Fruit fly (Drosophila melanogaster) whole organism, embryonic: ENCODE results near the gene raptor.

ENCODE experiments used
- Ada2b ChIP-seq: fragments of 200-800 bp; sonication (Bioruptor generic); IDR thresholded peaks from 2 replicates; pipeline ENCODE4 v1.3.6; 2022; ENCODE audit warnings: missing biosample characterization, missing genetic modification characterization
- CG10209 ChIP-seq: fragments of 200-800 bp; sonication (Bioruptor generic); optimal IDR thresholded peaks from 3 replicates; lab custom pipeline; 2017; ENCODE audit warnings: missing biosample characterization, mild to moderate bottlenecking, missing genetic modification characterization, missing genetic modification reagents
- CG11560 ChIP-seq: fragments of 200-800 bp; sonication (Bioruptor generic); IDR thresholded peaks from 3 replicates; pipeline ENCODE4 v1.3.6; 2022; ENCODE audit warnings: missing biosample characterization, missing genetic modification characterization
- CG12769 ChIP-seq: fragments of 200-800 bp; sonication (Bioruptor generic); optimal IDR thresholded peaks from 2 replicates; lab custom pipeline; 2019; ENCODE audit warnings: missing biosample characterization, mild to moderate bottlenecking, missing genetic modification characterization, moderate library complexity
- CG13775 ChIP-seq: fragments of 200-800 bp; sonication (Bioruptor generic); optimal IDR thresholded peaks from 3 replicates; lab custom pipeline; 2017; ENCODE audit warnings: missing biosample characterization, mild to moderate bottlenecking, missing genetic modification characterization
- CG31388 ChIP-seq: fragments of 200-800 bp; sonication (Bioruptor generic); optimal IDR thresholded peaks from 2 replicates; lab custom pipeline; 2016; ENCODE audit warnings: missing biosample characterization, missing genetic modification characterization
- CG3995 ChIP-seq: fragments of 200-800 bp; sonication (Bioruptor generic); optimal IDR thresholded peaks from 3 replicates; lab custom pipeline; 2016; ENCODE audit warnings: missing biosample characterization, missing genetic modification characterization
- CG6654 ChIP-seq: fragments of 200-800 bp; sonication (Bioruptor generic); optimal IDR thresholded peaks from 2 replicates; lab custom pipeline; 2017; ENCODE audit warnings: missing biosample characterization, mild to moderate bottlenecking, missing genetic modification characterization
- CG7928 ChIP-seq: fragments of 200-800 bp; sonication (Bioruptor generic); optimal IDR thresholded peaks from 2 replicates; lab custom pipeline; 2017; ENCODE audit warnings: missing biosample characterization, mild to moderate bottlenecking, missing genetic modification characterization
- CG7963 ChIP-seq: fragments of 200-800 bp; sonication (Bioruptor generic); IDR thresholded peaks from 3 replicates; pipeline ENCODE4 v1.3.6; 2022; ENCODE audit warnings: missing biosample characterization, missing genetic modification characterization; ENCODE audit not compliant: partially characterized antibody
- CG9437 ChIP-seq: fragments of 200-800 bp; sonication (Bioruptor generic); optimal IDR thresholded peaks from 2 replicates; lab custom pipeline; 2018; ENCODE audit warnings: missing biosample characterization, mild to moderate bottlenecking, missing genetic modification characterization
- CG9876 ChIP-seq: fragments of 200-800 bp; sonication (Bioruptor generic); optimal IDR thresholded peaks from 2 replicates; lab custom pipeline; 2016; ENCODE audit warnings: missing biosample characterization, missing genetic modification characterization
- CTCF ChIP-seq: fragments of 200-800 bp; sonication (Bioruptor generic); optimal IDR thresholded peaks from 2 replicates; lab custom pipeline; 2017; ENCODE audit warnings: missing biosample characterization, mild to moderate bottlenecking, missing genetic modification characterization, moderate library complexity
- CoRest ChIP-seq: fragments of 200-800 bp; sonication (Bioruptor generic); optimal IDR thresholded peaks from 3 replicates; lab custom pipeline; 2018; ENCODE audit warnings: missing biosample characterization, mild to moderate bottlenecking, missing genetic modification characterization, moderate library complexity
- Dll ChIP-seq: fragments of 200-800 bp; sonication (Bioruptor generic); IDR thresholded peaks from 4 replicates; pipeline ENCODE4 v1.3.6; 2022; ENCODE audit warnings: missing biosample characterization, missing genetic modification characterization; ENCODE audit not compliant: partially characterized antibody
- ERR ChIP-seq: fragments of 200-800 bp; sonication (Bioruptor generic); optimal IDR thresholded peaks from 2 replicates; lab custom pipeline; 2016; ENCODE audit warnings: missing biosample characterization, missing genetic modification characterization
- Ets97D ChIP-seq: fragments of 200-800 bp; sonication (Bioruptor generic); optimal IDR thresholded peaks from 3 replicates; lab custom pipeline; 2016; ENCODE audit warnings: missing biosample characterization, missing genetic modification characterization
- HmgZ ChIP-seq: fragments of 200-800 bp; sonication (Bioruptor generic); optimal IDR thresholded peaks from 2 replicates; lab custom pipeline; 2018; ENCODE audit warnings: missing biosample characterization, mild to moderate bottlenecking, missing genetic modification characterization
- Lim3 ChIP-seq: fragments of 200-800 bp; sonication (Bioruptor generic); IDR thresholded peaks from 2 replicates; pipeline ENCODE4 v1.3.6; 2022; ENCODE audit warnings: missing biosample characterization, missing genetic modification characterization
- Mad ChIP-seq: fragments of 200-800 bp; sonication (Bioruptor generic); optimal IDR thresholded peaks from 2 replicates; lab custom pipeline; 2016; ENCODE audit warnings: missing biosample characterization, missing genetic modification characterization
- Meics ChIP-seq: fragments of 200-800 bp; sonication (Bioruptor generic); optimal IDR thresholded peaks from 2 replicates; lab custom pipeline; 2017; ENCODE audit warnings: missing biosample characterization, mild to moderate bottlenecking, missing genetic modification characterization
- Mrtf ChIP-seq: fragments of 200-800 bp; sonication (Bioruptor generic); IDR thresholded peaks from 3 replicates; pipeline ENCODE4 v1.3.6; 2022; ENCODE audit warnings: missing biosample characterization, missing genetic modification characterization
- Myb ChIP-seq: fragments of 200-800 bp; sonication (Bioruptor generic); optimal IDR thresholded peaks from 2 replicates; lab custom pipeline; 2016; ENCODE audit warnings: missing biosample characterization, missing genetic modification characterization
- NfI ChIP-seq: fragments of 200-800 bp; sonication (Bioruptor generic); optimal IDR thresholded peaks from 3 replicates; lab custom pipeline; 2018; ENCODE audit warnings: missing biosample characterization, mild to moderate bottlenecking, missing genetic modification characterization, moderate library complexity
- Rfx ChIP-seq: fragments of 200-800 bp; sonication (Bioruptor generic); IDR thresholded peaks from 2 replicates; pipeline ENCODE4 v1.3.6; 2022; ENCODE audit warnings: missing biosample characterization, missing genetic modification characterization
- Spps ChIP-seq: fragments of 200-800 bp; sonication (Bioruptor generic); optimal IDR thresholded peaks from 2 replicates; lab custom pipeline; 2018; ENCODE audit warnings: missing biosample characterization, mild to moderate bottlenecking, missing genetic modification characterization
- Trl ChIP-seq, 3 experiments: fragments of >200 bp in 2 of 3; fragments of 200-800 bp in 1 of 3; sonication (Bioruptor generic) in 1 of 3; optimal IDR thresholded peaks; 2 replicates in 1 of 3; 3 replicates in 2 of 3; lab custom pipeline; 2016 to 2017; ENCODE audit warnings: missing biosample characterization in 1 of 3, missing genetic modification characterization in 1 of 3
- cas ChIP-seq: fragments of 200-800 bp; sonication (Bioruptor generic); IDR thresholded peaks from 2 replicates; pipeline ENCODE4 v1.3.6; 2022; ENCODE audit warnings: missing biosample characterization, missing genetic modification characterization
- cato ChIP-seq: fragments of 200-800 bp; sonication (Bioruptor generic); optimal IDR thresholded peaks from 2 replicates; lab custom pipeline; 2016; ENCODE audit warnings: missing biosample characterization, missing genetic modification characterization, borderline replicate concordance
- chinmo ChIP-seq: fragments of 200-800 bp; sonication (Bioruptor generic); IDR thresholded peaks from 4 replicates; pipeline ENCODE4 v1.3.6; 2022; ENCODE audit warnings: missing biosample characterization, missing genetic modification characterization; ENCODE audit not compliant: partially characterized antibody
- chn ChIP-seq: fragments of 200-800 bp; sonication (Bioruptor generic); optimal IDR thresholded peaks from 2 replicates; lab custom pipeline; 2016; ENCODE audit warnings: missing biosample characterization, missing genetic modification characterization
- crp ChIP-seq, 2 experiments: fragments of 200-800 bp; sonication (Bioruptor generic); optimal IDR thresholded peaks; 2 replicates in 1 of 2; 3 replicates in 1 of 2; lab custom pipeline; 2017; ENCODE audit warnings: missing biosample characterization in 2 of 2, missing genetic modification characterization in 2 of 2, mild to moderate bottlenecking in 1 of 2, moderate library complexity in 1 of 2
- dpn ChIP-seq, 2 experiments: fragments of 200-800 bp; sonication (Bioruptor generic); optimal IDR thresholded peaks; 3 replicates each; lab custom pipeline; 2016; ENCODE audit warnings: missing biosample characterization in 2 of 2, missing genetic modification characterization in 2 of 2
- fd102C ChIP-seq: fragments of 200-800 bp; sonication (Bioruptor generic); optimal IDR thresholded peaks from 2 replicates; lab custom pipeline; 2018; ENCODE audit warnings: missing biosample characterization, mild to moderate bottlenecking, missing genetic modification characterization, moderate library complexity
- fd3F ChIP-seq: fragments of 200-800 bp; sonication (Bioruptor generic); optimal IDR thresholded peaks from 2 replicates; lab custom pipeline; 2018; ENCODE audit warnings: missing biosample characterization, mild to moderate bottlenecking, missing genetic modification characterization, moderate library complexity
- grau ChIP-seq: fragments of 200-800 bp; optimal IDR thresholded peaks from 3 replicates; lab custom pipeline; 2019; ENCODE audit warnings: missing biosample characterization, mild to moderate bottlenecking, missing genetic modification characterization, moderate library complexity
- lbe ChIP-seq: fragments of 200-800 bp; sonication (Bioruptor generic); optimal IDR thresholded peaks from 2 replicates; lab custom pipeline; 2016; ENCODE audit warnings: missing biosample characterization, mild to moderate bottlenecking, missing genetic modification characterization
- mld ChIP-seq: fragments of 200-800 bp; sonication (Bioruptor generic); IDR thresholded peaks from 3 replicates; pipeline ENCODE4 v1.3.6; 2022; ENCODE audit warnings: missing biosample characterization, missing genetic modification characterization; ENCODE audit not compliant: partially characterized antibody
- nerfin-1 ChIP-seq: fragments of 200-800 bp; sonication (Bioruptor generic); optimal IDR thresholded peaks from 3 replicates; lab custom pipeline; 2019; ENCODE audit warnings: missing biosample characterization, mild to moderate bottlenecking, missing genetic modification characterization, moderate library complexity
- p53 ChIP-seq: fragments of 200-800 bp; sonication (Bioruptor generic); optimal IDR thresholded peaks from 2 replicates; lab custom pipeline; 2016; ENCODE audit warnings: missing biosample characterization, missing genetic modification characterization
- phol ChIP-seq: fragments of 200-800 bp; sonication (Bioruptor generic); optimal IDR thresholded peaks from 3 replicates; lab custom pipeline; 2018; ENCODE audit warnings: missing biosample characterization, mild to moderate bottlenecking, missing genetic modification characterization, moderate library complexity
- row ChIP-seq: fragments of 200-800 bp; sonication (Bioruptor generic); IDR thresholded peaks from 3 replicates; pipeline ENCODE4 v1.3.6; 2022; ENCODE audit warnings: missing biosample characterization, missing genetic modification characterization
- sc ChIP-seq, 3 experiments: fragments of >200 bp in 2 of 3; fragments of 200-800 bp in 1 of 3; sonication (Bioruptor generic) in 1 of 3; optimal IDR thresholded peaks; 2 replicates in 2 of 3; 3 replicates in 1 of 3; lab custom pipeline; 2017; ENCODE audit warnings: mild to moderate bottlenecking in 1 of 3, missing biosample characterization in 1 of 3, missing genetic modification characterization in 1 of 3, missing genetic modification reagents in 1 of 3
- sd ChIP-seq: fragments of 200-800 bp; sonication (Bioruptor generic); optimal IDR thresholded peaks from 3 replicates; lab custom pipeline; 2018; ENCODE audit warnings: missing biosample characterization, mild to moderate bottlenecking, missing genetic modification characterization, moderate library complexity
- seq ChIP-seq: fragments of 200-800 bp; sonication (Bioruptor generic); IDR thresholded peaks from 2 replicates; pipeline ENCODE4 v1.3.6; 2022; ENCODE audit warnings: missing biosample characterization, missing genetic modification characterization
- sob ChIP-seq: fragments of 200-800 bp; sonication (Bioruptor generic); IDR thresholded peaks from 2 replicates; pipeline ENCODE4 v1.3.6; 2022; ENCODE audit warnings: missing biosample characterization, missing genetic modification characterization
- trh ChIP-seq: fragments of 200-800 bp; sonication (Bioruptor generic); optimal IDR thresholded peaks from 2 replicates; lab custom pipeline; 2016; ENCODE audit warnings: missing biosample characterization, missing genetic modification characterization
- twi ChIP-seq: fragments of 200-800 bp; optimal IDR thresholded peaks from 2 replicates; lab custom pipeline; 2019; ENCODE audit warnings: missing biosample characterization, mild to moderate bottlenecking, missing genetic modification characterization, moderate library complexity

raptor gene

dm6 chrX:6037180-6037946 lies 52.6 kb downstream of the raptor start, which contains the start of the genes rux and MCTS1 (continued):
- TF ChIP-seq sc (optimal IDR thresholded peaks at IDR 0.05; lab: Kevin White, UChicago) (no peak), sc (GFP tag; optimal IDR thresholded peaks at IDR 0.05; lab: Kevin White, UChicago) (no peak), p53 (GFP tag; lab: Kevin White, UChicago) (no peak), fd102C (GFP tag; lab: Kevin White, UChicago) (no peak), CTCF (GFP tag; lab: Kevin White, UChicago) (no peak), CG6654 (GFP tag; lab: Kevin White, UChicago) (no peak), CG7928 (GFP tag; lab: Kevin White, UChicago) (no peak), seq (GFP tag; lab: Robert Waterston, UW) (no peak), Rfx (GFP tag; lab: Robert Waterston, UW) (peak; percentile 56), Spps (tag; lab: Kevin White, UChicago) (no peak), crp (GFP tag; optimal IDR thresholded peaks at IDR 0.05; lab: Kevin White, UChicago) (peak in 1 of 2 experiments; percentile 2), Mrtf (GFP tag; lab: Robert Waterston, UW) (peak; percentile 8; the same call in 1 of the 3 replicates), CG9876 (GFP tag; lab: Kevin White, UChicago) (no peak), CG7963 (GFP tag; lab: Robert Waterston, UW) (peak; percentile 89), Ets97D (GFP tag; lab: Kevin White, UChicago) (peak; percentile 56), trh (no peak), row (GFP tag; lab: Robert Waterston, UW) (peak; percentile 87), cas (GFP tag; lab: Robert Waterston, UW) (no peak), sd (tag; lab: Kevin White, UChicago) (peak; percentile 30), HmgZ (peak; percentile 28), ERR (GFP tag; lab: Kevin White, UChicago) (no peak), mld (GFP tag; lab: Robert Waterston, UW) (peak; percentile 86), CG12769 (tag; lab: Kevin White, UChicago) (peak; percentile 28), Mad (no peak), NfI (peak; percentile 2), Dll (GFP tag; lab: Robert Waterston, UW) (peak; percentile 97), phol (tag; lab: Kevin White, UChicago) (peak; percentile 59), Meics (GFP tag; lab: Kevin White, UChicago) (peak; percentile 26), Myb (GFP tag; lab: Kevin White, UChicago) (peak; percentile 1), chinmo (GFP tag; lab: Robert Waterston, UW) (peak; percentile 89), CG13775 (GFP tag; lab: Kevin White, UChicago) (peak; percentile 29), lbe (GFP tag; lab: Kevin White, UChicago) (peak; percentile 40), CG3995 (GFP tag; lab: Kevin White, UChicago) (peak; percentile 91), CoRest (tag; lab: Kevin White, UChicago) (peak; percentile 52), sob (peak; percentile 51; the same call in 1 of the 2 replicates), nerfin-1 (tag; lab: Kevin White, UChicago) (no peak), CG10209 (GFP tag; lab: Kevin White, UChicago) (no peak), grau (tag; lab: Kevin White, UChicago) (peak; percentile 11), CG11560 (tag; lab: Robert Waterston, UW) (0 out of 3 replicates have a peak, but pooled peaks have one; percentile 45), twi (no peak), Ada2b (0 out of 2 replicates have a peak, but pooled peaks have one; percentile 27), CG31388 (GFP tag; lab: Kevin White, UChicago) (no peak), cato (GFP tag; lab: Kevin White, UChicago) (peak; percentile 5), Trl (optimal IDR thresholded peaks at IDR 0.05; lab: Kevin White, UChicago) (no peak), Trl (GFP tag; optimal IDR thresholded peaks at IDR 0.05; lab: Kevin White, UChicago) (peak; percentile 39), CG9437 (GFP tag; lab: Kevin White, UChicago) (peak; percentile 34), chn (GFP tag; lab: Kevin White, UChicago) (peak; percentile 42), dpn (GFP tag; optimal IDR thresholded peaks at IDR 0.05; lab: Kevin White, UChicago) (peak in 1 of 2 experiments; percentile 27), Lim3 (GFP tag; lab: Robert Waterston, UW) (no peak), fd3F (GFP tag; lab: Kevin White, UChicago) (no peak)
